1 fruit fly cellular context compared by ENCODE assay signal in the genomic region with DNA sequence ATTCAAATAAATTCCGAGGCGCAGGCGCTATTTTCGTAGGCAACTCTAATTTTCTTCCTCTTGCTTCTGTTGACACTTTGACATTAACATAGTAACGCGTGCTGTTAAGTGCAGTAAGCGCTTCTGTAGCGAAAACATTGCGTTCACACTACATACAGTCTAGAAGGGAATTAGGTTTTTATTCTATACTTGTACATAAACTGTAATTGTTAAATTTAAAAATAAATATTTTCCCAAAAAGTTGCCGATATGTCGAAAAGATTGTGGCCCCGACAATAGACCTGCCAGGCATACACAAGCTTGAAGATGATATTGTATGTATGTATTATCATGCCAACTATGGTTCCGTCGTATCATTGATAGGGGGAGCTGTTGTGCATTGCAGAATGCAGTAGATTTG.
TF ChIP-seq lines count a peak whose summit lies in the region.

A gene (minus strand): TSS at position 67 of the 400 bp plus-strand sequence.

TF ChIP-seq in whole organism, embryonic, 481 proteins besides CTCF, POLR2A, EP300 and RAD21 (continued from another document and continues in another):
- TF ChIP-seq CG15479 (GFP tag; optimal IDR thresholded peaks at IDR 0.05; lab: Kevin White, UChicago) (peak; percentile 41), CG3065 (GFP tag; optimal IDR thresholded peaks at IDR 0.05; lab: Kevin White, UChicago) (peak; percentile 19), Gug (GFP tag; IDR thresholded peaks at IDR 0.05; lab: Robert Waterston, UW) (no peak), CG15269 (tag; optimal IDR thresholded peaks at IDR 0.05; lab: Kevin White, UChicago) (no peak), sob (GFP tag; IDR thresholded peaks at IDR 0.05; lab: Robert Waterston, UW) (peak; percentile 48; the same call in 1 of the 2 replicates), CG6254 (GFP tag; optimal IDR thresholded peaks at IDR 0.05; lab: Kevin White, UChicago) (no peak), Optix (GFP tag; IDR thresholded peaks at IDR 0.05; lab: Robert Waterston, UW) (0 out of 3 replicates have a peak, but pooled peaks have one; percentile 45), Scr (GFP tag; IDR thresholded peaks at IDR 0.05; lab: Robert Waterston, UW; ENCODE audit: partially characterized antibody) (0 out of 2 replicates have a peak, but pooled peaks have one; percentile 20), ara (GFP tag; IDR thresholded peaks at IDR 0.05; lab: Robert Waterston, UW) (no peak), Nf-YB (GFP tag; optimal IDR thresholded peaks at IDR 0.05; lab: Kevin White, UChicago) (peak; percentile 33), p53 (GFP tag; optimal IDR thresholded peaks at IDR 0.05; lab: Kevin White, UChicago) (no peak), CG1024 (GFP tag; IDR thresholded peaks at IDR 0.05; lab: Robert Waterston, UW) (peak; percentile 37; the same call in 1 of the 2 replicates), CG12744 (GFP tag; optimal IDR thresholded peaks at IDR 0.05; lab: Kevin White, UChicago) (peak; percentile 32), Doc2 (GFP tag; IDR thresholded peaks at IDR 0.05; lab: Robert Waterston, UW) (no peak), Ets65A (GFP tag; lab: Kevin White, UChicago) (peak; percentile 94), seq (GFP tag; IDR thresholded peaks at IDR 0.05; lab: Robert Waterston, UW) (no peak), jigr1 (GFP tag; IDR thresholded peaks at IDR 0.05; lab: Robert Waterston, UW) (no peak), Dek (tag; optimal IDR thresholded peaks at IDR 0.05; lab: Kevin White, UChicago) (peak; percentile 7), CG31224 (GFP tag; IDR thresholded peaks at IDR 0.05; lab: Robert Waterston, UW) (peak; percentile 42; the same call in 1 of the 2 replicates), CG4424 (GFP tag; optimal IDR thresholded peaks at IDR 0.05; lab: Kevin White, UChicago) (peak; percentile 75), Lpt (GFP tag; optimal IDR thresholded peaks at IDR 0.05; lab: Kevin White, UChicago) (no peak), HHEX (GFP tag; optimal IDR thresholded peaks at IDR 0.05; lab: Kevin White, UChicago) (no peak), nerfin-2 (GFP tag; IDR thresholded peaks at IDR 0.05; lab: Robert Waterston, UW; ENCODE audit: partially characterized antibody) (no peak), CG11723 (GFP tag; optimal IDR thresholded peaks at IDR 0.05; lab: Kevin White, UChicago) (peak; percentile 15), Blimp-1 (GFP tag; optimal IDR thresholded peaks at IDR 0.05; lab: Kevin White, UChicago) (no peak), Mad (GFP tag; optimal IDR thresholded peaks at IDR 0.05; lab: Kevin White, UChicago) (peak; percentile 58), CG13287 (GFP tag; IDR thresholded peaks at IDR 0.05; lab: Robert Waterston, UW; ENCODE audit: partially characterized antibody) (peak; percentile 19; the same call in 1 of the 2 replicates), pum (GFP tag; optimal IDR thresholded peaks at IDR 0.05; lab: Kevin White, UChicago) (peak; percentile 33), pan (optimal IDR thresholded peaks at IDR 0.05; lab: Kevin White, UChicago) (no peak), pan (GFP tag; optimal IDR thresholded peaks at IDR 0.05 in 1 of 2, IDR thresholded peaks at IDR 0.05 in 1 of 2) (peak in 1 of 2 experiments; percentile 47), Lim3 (GFP tag; IDR thresholded peaks at IDR 0.05; lab: Robert Waterston, UW) (no peak), chn (GFP tag; optimal IDR thresholded peaks at IDR 0.05; lab: Kevin White, UChicago) (peak; percentile 76), cwo (GFP tag; optimal IDR thresholded peaks at IDR 0.05; lab: Kevin White, UChicago) (peak; percentile 22), CG2120 (GFP tag; optimal IDR thresholded peaks at IDR 0.05; lab: Kevin White, UChicago) (peak; percentile 71), ken (GFP tag; IDR thresholded peaks at IDR 0.05; lab: Robert Waterston, UW) (peak; percentile 65; the same call in 1 of the 3 replicates), CG31365 (tag; optimal IDR thresholded peaks at IDR 0.05; lab: Kevin White, UChicago) (no peak), CG34422 (GFP tag; IDR thresholded peaks at IDR 0.05; lab: Robert Waterston, UW) (peak; percentile 64; the same call in 1 of the 3 replicates), dysf (GFP tag; IDR thresholded peaks at IDR 0.05; lab: Robert Waterston, UW) (peak; percentile 76), fru (optimal IDR thresholded peaks at IDR 0.05; lab: Kevin White, UChicago) (no peak), Hr3 (GFP tag; optimal IDR thresholded peaks at IDR 0.05; lab: Kevin White, UChicago) (peak; percentile 64), Sox102F (GFP tag; optimal IDR thresholded peaks at IDR 0.05; lab: Kevin White, UChicago) (no peak), gem (tag; optimal IDR thresholded peaks at IDR 0.05; lab: Kevin White, UChicago) (peak; percentile 79), ap (GFP tag; IDR thresholded peaks at IDR 0.05; lab: Robert Waterston, UW) (0 out of 2 replicates have a peak, but pooled peaks have one; percentile 21), toy (GFP tag; IDR thresholded peaks at IDR 0.05; lab: Robert Waterston, UW) (no peak), Myb (GFP tag; optimal IDR thresholded peaks at IDR 0.05; lab: Kevin White, UChicago) (peak; percentile 44), CG7928 (GFP tag; optimal IDR thresholded peaks at IDR 0.05; lab: Kevin White, UChicago) (no peak), CG8089 (GFP tag; optimal IDR thresholded peaks at IDR 0.05; lab: Kevin White, UChicago) (peak; percentile 42), Adf1 (GFP tag; IDR thresholded peaks at IDR 0.05; lab: Robert Waterston, UW) (no peak; the same call in 1 of the 2 replicates), CG14014 (GFP tag; IDR thresholded peaks at IDR 0.05; lab: Robert Waterston, UW) (peak; percentile 57; the same call in 1 of the 2 replicates), Atf6 (GFP tag; IDR thresholded peaks at IDR 0.05; lab: Robert Waterston, UW) (peak; percentile 56), E2f1 (GFP tag; IDR thresholded peaks at IDR 0.05; lab: Robert Waterston, UW) (peak; percentile 61), dm (GFP tag; optimal IDR thresholded peaks at IDR 0.05; lab: Kevin White, UChicago) (peak; percentile 31), Aef1 (GFP tag; IDR thresholded peaks at IDR 0.05; lab: Robert Waterston, UW) (no peak; the same call in 2 of the 3 replicates), Deaf1 (tag; optimal IDR thresholded peaks at IDR 0.05; lab: Kevin White, UChicago) (peak; percentile 47), salm (tag; optimal IDR thresholded peaks at IDR 0.05; lab: Kevin White, UChicago) (no peak), HmgZ (tag; optimal IDR thresholded peaks at IDR 0.05; lab: Kevin White, UChicago) (peak; percentile 76), repo (GFP tag; optimal IDR thresholded peaks at IDR 0.05; lab: Kevin White, UChicago) (peak; percentile 20), H15 (GFP tag; IDR thresholded peaks at IDR 0.05; lab: Robert Waterston, UW) (no peak), vvl (GFP tag; IDR thresholded peaks at IDR 0.05; lab: Robert Waterston, UW) (peak; percentile 69), CG15073 (GFP tag; optimal IDR thresholded peaks at IDR 0.05; lab: Kevin White, UChicago) (no peak), trem (tag; optimal IDR thresholded peaks at IDR 0.05; lab: Kevin White, UChicago) (peak; percentile 82), maf-S (GFP tag; optimal IDR thresholded peaks at IDR 0.05; lab: Kevin White, UChicago) (no peak), unc-4 (GFP tag; IDR thresholded peaks at IDR 0.05; lab: Robert Waterston, UW; ENCODE audit: partially characterized antibody) (no peak), CG10979 (tag; optimal IDR thresholded peaks at IDR 0.05; lab: Kevin White, UChicago) (peak; percentile 58), Dref (GFP tag; IDR thresholded peaks at IDR 0.05; lab: Robert Waterston, UW) (peak; percentile 31; the same call in 1 of the 2 replicates), CG17802 (tag; optimal IDR thresholded peaks at IDR 0.05; lab: Kevin White, UChicago) (peak; percentile 90), NFAT (GFP tag; IDR thresholded peaks at IDR 0.05; lab: Robert Waterston, UW) (no peak), CG4404 (GFP tag; IDR thresholded peaks at IDR 0.05; lab: Robert Waterston, UW) (no peak), CG1792 (GFP tag; optimal IDR thresholded peaks at IDR 0.05; lab: Kevin White, UChicago) (peak; percentile 24), Taf1 (GFP tag; IDR thresholded peaks at IDR 0.05; lab: Robert Waterston, UW) (no peak), hkb (optimal IDR thresholded peaks at IDR 0.05; lab: Kevin White, UChicago) (no peak), hkb (GFP tag; IDR thresholded peaks at IDR 0.05; lab: Robert Waterston, UW) (peak; percentile 26; the same call in 1 of the 2 replicates), ro (GFP tag; IDR thresholded peaks at IDR 0.05; lab: Robert Waterston, UW) (no peak), CG4360 (GFP tag; IDR thresholded peaks at IDR 0.05; lab: Robert Waterston, UW) (no peak), CG9876 (GFP tag; optimal IDR thresholded peaks at IDR 0.05; lab: Kevin White, UChicago) (peak; percentile 19), ttk (GFP tag; IDR thresholded peaks at IDR 0.05; lab: Robert Waterston, UW) (no peak), CG17186 (GFP tag; optimal IDR thresholded peaks at IDR 0.05; lab: Kevin White, UChicago) (peak; percentile 100), Elba2 (GFP tag; optimal IDR thresholded peaks at IDR 0.05; lab: Kevin White, UChicago) (peak; percentile 96), CG9215 (GFP tag; IDR thresholded peaks at IDR 0.05; lab: Robert Waterston, UW) (peak; percentile 26; the same call in 1 of the 2 replicates), eyg (GFP tag; optimal IDR thresholded peaks at IDR 0.05; lab: Kevin White, UChicago) (peak; percentile 32), CG10462 (GFP tag; optimal IDR thresholded peaks at IDR 0.05; lab: Kevin White, UChicago) (peak; percentile 8), pros (GFP tag; optimal IDR thresholded peaks at IDR 0.05; lab: Kevin White, UChicago) (no peak), Meics (GFP tag; optimal IDR thresholded peaks at IDR 0.05; lab: Kevin White, UChicago) (peak; percentile 62), Gsc (GFP tag; IDR thresholded peaks at IDR 0.05; lab: Robert Waterston, UW) (no peak), dmrt99B (tag; optimal IDR thresholded peaks at IDR 0.05; lab: Kevin White, UChicago) (no peak), phol (tag; optimal IDR thresholded peaks at IDR 0.05; lab: Kevin White, UChicago) (peak; percentile 81), Bteb2 (GFP tag; optimal IDR thresholded peaks at IDR 0.05; lab: Kevin White, UChicago) (no peak), nau (GFP tag; optimal IDR thresholded peaks at IDR 0.05; lab: Kevin White, UChicago) (no peak), rib (GFP tag; IDR thresholded peaks at IDR 0.05; lab: Robert Waterston, UW) (peak; percentile 19; the same call in 1 of the 2 replicates), Ssrp (tag; optimal IDR thresholded peaks at IDR 0.05; lab: Kevin White, UChicago) (peak; percentile 57), CG1603 (tag; optimal IDR thresholded peaks at IDR 0.05; lab: Kevin White, UChicago) (peak; percentile 79), ERR (GFP tag; optimal IDR thresholded peaks at IDR 0.05; lab: Kevin White, UChicago) (no peak), yki (optimal IDR thresholded peaks at IDR 0.05; lab: Kevin White, UChicago) (no peak), sisA (GFP tag; IDR thresholded peaks at IDR 0.05; lab: Robert Waterston, UW) (peak; percentile 49; the same call in 1 of the 2 replicates), Vsx1 (GFP tag; optimal IDR thresholded peaks at IDR 0.05; lab: Kevin White, UChicago) (no peak), Asciz (GFP tag; optimal IDR thresholded peaks at IDR 0.05; lab: Kevin White, UChicago) (peak; percentile 36), sima (GFP tag; optimal IDR thresholded peaks at IDR 0.05; lab: Kevin White, UChicago) (no peak), CG3163 (GFP tag; optimal IDR thresholded peaks at IDR 0.05; lab: Kevin White, UChicago) (peak; percentile 24), CG4854 (GFP tag; optimal IDR thresholded peaks at IDR 0.05; lab: Kevin White, UChicago) (peak; percentile 59), CG17829 (tag; optimal IDR thresholded peaks at IDR 0.05; lab: Kevin White, UChicago) (peak; percentile 85), CG16863 (GFP tag; optimal IDR thresholded peaks at IDR 0.05; lab: Kevin White, UChicago) (peak; percentile 34), fd3F (GFP tag; optimal IDR thresholded peaks at IDR 0.05; lab: Kevin White, UChicago) (peak; percentile 25), ind (GFP tag; optimal IDR thresholded peaks at IDR 0.05; lab: Kevin White, UChicago) (no peak), Awh (GFP tag; IDR thresholded peaks at IDR 0.05; lab: Robert Waterston, UW) (0 out of 2 replicates have a peak, but pooled peaks have one; percentile 21), inv (GFP tag; IDR thresholded peaks at IDR 0.05; lab: Robert Waterston, UW; ENCODE audit: partially characterized antibody) (no peak), en (GFP tag; optimal IDR thresholded peaks at IDR 0.05; lab: Kevin White, UChicago) (no peak), ato (GFP tag; IDR thresholded peaks at IDR 0.05; lab: Robert Waterston, UW; ENCODE audit: partially characterized antibody) (no peak), ewg (GFP tag; optimal IDR thresholded peaks at IDR 0.05; lab: Kevin White, UChicago) (peak; percentile 99), Fer1 (GFP tag; optimal IDR thresholded peaks at IDR 0.05; lab: Kevin White, UChicago) (peak; percentile 68), Dbx (GFP tag; IDR thresholded peaks at IDR 0.05; lab: Robert Waterston, UW) (peak; percentile 57; the same call in 1 of the 3 replicates), CG43689 (GFP tag; IDR thresholded peaks at IDR 0.05; lab: Robert Waterston, UW) (no peak), jing (GFP tag; optimal IDR thresholded peaks at IDR 0.05; lab: Kevin White, UChicago) (no peak), CG11398 (GFP tag; optimal IDR thresholded peaks at IDR 0.05; lab: Kevin White, UChicago) (no peak), slbo (GFP tag; IDR thresholded peaks at IDR 0.05; lab: Robert Waterston, UW) (peak; percentile 62), CG30431 (GFP tag; optimal IDR thresholded peaks at IDR 0.05; lab: Kevin White, UChicago) (no peak), cad (GFP tag; optimal IDR thresholded peaks at IDR 0.05; lab: Kevin White, UChicago) (no peak), Hr51 (GFP tag; optimal IDR thresholded peaks at IDR 0.05; lab: Kevin White, UChicago) (no peak), CG10274 (GFP tag; optimal IDR thresholded peaks at IDR 0.05; lab: Kevin White, UChicago) (no peak), sim (GFP tag; IDR thresholded peaks at IDR 0.05; lab: Robert Waterston, UW) (no peak), CG17612 (GFP tag; IDR thresholded peaks at IDR 0.05; lab: Robert Waterston, UW) (no peak), amos (GFP tag; IDR thresholded peaks at IDR 0.05; lab: Robert Waterston, UW; ENCODE audit: partially characterized antibody) (no peak), CG12071 (GFP tag; optimal IDR thresholded peaks at IDR 0.05; lab: Kevin White, UChicago) (no peak), Lhr (GFP tag; optimal IDR thresholded peaks at IDR 0.05; lab: Kevin White, UChicago) (peak; percentile 59), Pdp1 (GFP tag; optimal IDR thresholded peaks at IDR 0.05; lab: Kevin White, UChicago) (peak; percentile 54 to 59), CG3726 (GFP tag; IDR thresholded peaks at IDR 0.05; lab: Robert Waterston, UW) (no peak), Abd-B (GFP tag; optimal IDR thresholded peaks at IDR 0.05; lab: Kevin White, UChicago) (peak; percentile 68)
